Fruit fly (Drosophila melanogaster): ENCODE data around the gene zuc.

Gene zuc

DNA sequence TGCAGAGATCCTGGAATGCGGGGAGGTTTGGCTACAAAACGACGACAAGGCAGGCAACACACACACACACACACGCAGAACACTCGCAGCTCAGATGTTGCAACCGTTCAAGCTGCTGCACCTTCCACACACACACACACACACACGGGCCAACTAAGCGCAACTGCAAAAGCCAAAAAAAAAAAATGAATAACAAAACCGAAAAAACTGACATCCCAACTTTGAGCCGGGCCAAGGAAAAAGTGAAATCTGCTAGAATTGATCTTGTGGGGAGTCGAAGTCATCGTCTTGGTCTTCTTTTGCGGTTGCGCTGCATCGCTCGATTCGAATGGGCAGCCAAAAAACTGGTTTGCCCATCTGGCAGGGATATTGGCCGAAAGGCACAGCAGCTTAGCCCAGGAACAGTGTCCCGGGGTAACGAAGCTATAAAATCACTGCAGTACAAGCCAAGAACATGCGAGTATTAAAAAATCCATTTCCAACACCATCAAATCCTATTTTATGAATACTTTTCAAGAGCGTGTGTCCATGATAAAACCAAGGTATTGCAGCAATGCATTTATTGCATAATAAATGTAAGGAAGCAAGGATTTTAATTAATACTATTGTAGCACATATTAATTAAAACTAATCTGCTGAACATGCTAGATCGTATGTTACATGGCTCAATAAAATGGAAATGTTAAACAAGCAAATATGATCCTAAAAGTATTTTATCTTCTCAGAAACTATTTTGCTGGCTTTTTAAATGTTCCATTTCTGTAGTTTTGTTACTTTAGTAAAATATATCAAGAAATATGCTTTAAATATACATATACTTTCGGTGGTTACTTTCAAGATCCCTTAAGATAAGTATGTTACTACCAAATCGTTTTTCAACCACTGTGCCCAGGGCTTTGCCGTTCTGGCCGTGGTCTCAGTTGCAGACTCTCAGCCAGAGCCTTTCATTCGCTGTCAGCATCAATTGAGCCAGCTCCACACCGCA is 23.8 kb downstream of the zuc start:
- no peak for TF ChIP-seq noc (tag; optimal IDR thresholded peaks at IDR 0.05)

DNA sequence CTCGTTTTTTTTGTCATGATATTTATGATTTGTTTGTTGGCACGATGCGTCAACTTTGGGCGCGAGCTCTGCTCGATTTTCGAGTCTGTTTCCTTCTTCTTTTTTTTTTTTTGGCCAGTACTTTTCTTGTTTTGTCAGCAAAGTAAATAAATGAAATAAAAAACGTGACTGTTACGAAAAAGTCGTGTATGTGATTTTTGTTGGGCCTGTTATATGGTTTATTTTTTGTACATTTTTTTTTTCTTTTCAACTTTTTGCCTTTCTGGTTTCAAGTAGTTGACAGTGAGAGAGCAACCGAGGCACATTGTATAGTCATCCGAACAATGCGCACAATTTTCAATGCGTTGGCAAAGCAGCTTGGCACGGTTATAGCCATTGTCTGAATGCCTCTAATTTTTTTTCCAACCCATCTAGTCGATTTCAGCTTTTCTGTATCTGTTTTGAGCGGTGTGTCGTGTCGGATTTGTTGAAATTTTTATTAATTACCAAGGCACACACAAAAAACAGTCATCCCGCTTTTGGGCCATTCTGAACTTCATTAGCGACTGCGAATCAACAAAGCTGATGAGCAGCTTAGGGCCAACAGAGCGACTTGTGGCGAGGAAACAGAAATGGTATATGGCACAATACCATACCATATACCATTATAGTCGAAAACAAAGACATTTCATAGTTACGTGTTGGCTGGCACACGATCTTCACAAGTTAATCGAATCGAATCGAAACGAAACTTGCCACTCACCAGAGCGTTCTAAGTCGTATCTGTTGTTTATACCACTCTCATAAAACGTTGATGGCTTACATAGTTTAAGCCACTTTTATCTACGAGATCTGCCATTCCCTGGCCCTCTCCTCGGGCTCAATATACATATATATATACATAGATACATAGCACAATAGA is 26.0 kb downstream of the zuc start:
- TF ChIP-seq noc (tag; optimal IDR thresholded peaks at IDR 0.05) = no peak

DNA sequence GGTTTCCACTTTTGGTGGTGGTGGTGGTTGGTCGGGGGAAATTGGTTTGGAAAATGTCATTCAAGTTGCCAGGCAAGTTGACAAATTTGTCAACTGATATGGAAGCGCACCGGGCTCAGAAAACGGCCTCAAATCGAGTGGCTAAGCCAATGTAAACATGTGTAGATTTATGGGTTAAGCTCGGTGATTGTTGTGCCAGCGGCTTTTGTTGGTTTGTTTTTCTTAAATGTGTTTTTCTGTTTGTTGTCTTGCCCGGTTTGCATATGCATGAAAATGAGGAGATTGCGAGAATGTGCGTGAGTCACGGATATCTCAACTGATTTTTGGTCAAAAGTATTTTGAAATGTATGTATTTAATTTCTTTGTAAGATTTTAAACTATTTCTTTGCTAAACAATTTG is 28.8 kb downstream of the zuc start:
- no peak for TF ChIP-seq noc (tag; optimal IDR thresholded peaks at IDR 0.05)

DNA sequence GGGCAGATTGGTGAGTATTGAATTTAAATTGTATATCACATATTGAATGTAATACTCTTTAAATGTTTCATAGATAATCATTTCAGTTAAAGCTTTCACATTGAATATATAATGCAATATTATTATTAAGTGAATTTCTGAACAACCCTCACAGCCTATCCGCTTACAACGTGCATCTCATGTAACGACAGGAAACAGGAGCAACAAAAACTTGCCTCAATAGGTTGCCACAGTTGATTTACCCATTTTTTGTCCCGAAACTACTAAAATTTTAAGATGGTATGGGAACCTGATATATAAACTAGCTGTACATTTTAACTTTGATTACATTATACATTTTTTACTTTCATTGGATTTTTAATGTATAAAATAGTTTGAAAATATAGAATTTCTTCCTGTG is 31.0 kb downstream of the zuc start:
- no peak for TF ChIP-seq noc (tag; optimal IDR thresholded peaks at IDR 0.05)

DNA sequence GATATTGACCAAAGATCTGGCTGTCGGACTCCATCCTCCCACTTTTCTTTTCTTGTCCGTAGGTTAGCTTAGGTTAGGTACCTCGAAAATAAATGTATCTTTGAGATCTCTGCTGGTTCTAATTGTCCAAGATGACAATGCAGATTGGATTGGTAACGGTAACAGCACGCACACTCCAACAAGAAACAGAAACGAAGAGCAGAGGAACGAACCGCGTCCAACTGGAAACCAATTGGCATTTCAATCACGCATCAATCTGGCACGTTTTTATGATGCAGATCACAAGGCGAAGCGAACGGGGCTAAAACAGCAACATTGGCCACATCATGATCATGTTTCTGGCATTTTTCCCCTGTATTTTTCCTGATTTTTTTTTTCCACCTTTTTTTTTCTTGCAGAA is 33.8 kb downstream of the zuc start:
- no peak for TF ChIP-seq noc (tag; optimal IDR thresholded peaks at IDR 0.05)

DNA sequence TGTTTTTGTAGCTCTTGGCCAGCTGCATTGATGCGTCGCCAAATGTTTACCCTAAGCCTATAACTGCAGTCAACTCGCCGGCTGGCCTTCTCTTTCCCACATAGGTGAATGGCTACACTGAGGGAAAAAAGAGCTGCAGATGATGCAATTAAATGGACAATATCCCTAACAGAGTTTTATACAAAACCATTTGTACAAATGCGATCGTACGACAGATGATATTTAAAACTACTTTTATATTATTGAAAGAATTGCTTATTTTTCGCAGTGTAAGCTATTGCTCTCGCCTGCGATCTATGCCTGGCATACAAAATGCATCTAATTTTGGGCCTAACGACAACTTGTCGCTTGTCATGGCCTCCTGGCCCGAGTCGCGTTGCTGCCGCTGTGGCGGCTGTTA is 39.8 kb downstream of the zuc start:
- TF ChIP-seq noc (tag; optimal IDR thresholded peaks at IDR 0.05) = no peak

DNA sequence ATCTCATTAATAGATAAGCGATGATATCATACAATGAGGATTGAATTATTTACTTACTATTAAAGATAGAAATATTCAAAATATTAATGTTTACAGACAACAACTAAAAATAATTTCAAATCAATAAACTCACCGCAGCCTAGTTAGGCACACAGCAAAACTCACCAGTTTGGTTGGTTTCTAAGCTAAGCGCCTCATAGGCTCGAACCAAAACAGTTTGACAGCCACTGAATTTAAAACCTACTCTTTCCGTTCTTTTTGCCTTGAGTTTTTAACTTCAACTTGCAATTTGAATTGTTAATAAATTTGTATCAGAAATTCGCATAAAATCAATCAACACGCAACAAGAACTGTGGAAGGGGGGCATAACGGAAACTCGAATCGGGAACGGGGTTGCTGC is 41.2 kb downstream of the zuc start:
- TF ChIP-seq noc (tag; optimal IDR thresholded peaks at IDR 0.05) = no peak

DNA sequence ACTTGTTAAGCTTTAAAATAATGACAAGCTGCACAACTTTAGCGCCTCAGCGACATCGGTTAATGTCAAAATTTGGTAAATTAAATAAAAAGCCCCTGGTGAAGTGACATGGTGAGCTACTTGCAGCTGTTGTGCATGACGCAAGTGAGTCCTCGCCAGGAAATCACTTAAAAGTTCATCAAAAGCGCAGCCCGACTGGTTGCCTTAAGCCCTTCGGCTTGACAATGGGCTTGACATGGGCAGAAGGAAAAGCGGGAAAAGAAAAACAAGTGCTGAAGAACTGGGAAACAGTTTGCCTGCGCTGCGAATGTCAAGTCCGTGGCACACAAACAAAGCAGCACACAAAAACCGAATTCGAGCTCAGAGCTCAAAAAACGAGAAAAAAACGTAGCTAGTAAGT is 42.0 kb downstream of the zuc start, which contains the start of gene CG16964:
TSS of gene CG16964 (plus strand) at position 301 of the 400 bp plus-strand sequence.
- TF ChIP-seq noc (tag; optimal IDR thresholded peaks at IDR 0.05) = no peak

DNA sequence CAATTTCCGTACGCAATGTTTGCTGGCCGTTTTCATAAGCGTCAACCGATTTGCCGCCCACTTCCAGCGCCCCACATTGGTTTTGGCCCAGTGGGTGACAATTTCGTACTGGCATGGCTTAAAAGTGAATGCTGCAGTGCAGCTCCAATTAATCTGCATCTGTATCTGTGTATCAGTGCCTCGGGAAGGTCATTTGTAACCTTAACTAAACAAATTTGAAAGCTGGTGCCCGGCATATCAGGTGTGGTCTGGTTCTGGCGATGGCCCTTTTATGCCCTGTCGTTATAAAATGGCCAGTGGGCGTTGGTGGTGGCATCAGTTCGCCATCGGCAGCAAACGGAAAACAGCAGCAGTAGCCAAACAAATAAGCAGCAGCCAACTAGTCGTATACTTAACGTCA is 45.9 kb downstream of the zuc start, which contains the start of gene Crys:
TSS of gene Crys (plus strand) at position 301 of the 400 bp plus-strand sequence.
- TF ChIP-seq noc (tag; optimal IDR thresholded peaks at IDR 0.05) = no peak

DNA sequence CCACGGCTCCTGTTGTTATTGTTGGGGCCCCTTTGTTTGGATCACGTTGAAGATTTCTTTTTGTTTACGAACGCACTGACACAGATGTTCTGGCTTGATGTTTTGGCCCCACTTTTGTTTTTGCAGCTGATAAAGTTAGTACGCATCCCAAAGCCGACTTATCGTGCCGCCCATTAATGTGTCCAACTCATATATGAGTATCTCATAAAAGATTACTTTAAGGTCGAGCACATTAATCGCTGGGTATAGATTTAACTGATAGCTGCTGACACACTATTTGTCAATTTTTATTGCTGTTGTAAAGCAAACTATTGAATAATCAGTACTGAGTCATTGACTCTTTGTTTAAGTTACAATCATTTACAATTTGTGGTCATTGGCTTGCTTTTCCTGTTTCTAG is 46.9 kb downstream of the zuc start:
- TF ChIP-seq noc (tag; optimal IDR thresholded peaks at IDR 0.05) = no peak

DNA sequence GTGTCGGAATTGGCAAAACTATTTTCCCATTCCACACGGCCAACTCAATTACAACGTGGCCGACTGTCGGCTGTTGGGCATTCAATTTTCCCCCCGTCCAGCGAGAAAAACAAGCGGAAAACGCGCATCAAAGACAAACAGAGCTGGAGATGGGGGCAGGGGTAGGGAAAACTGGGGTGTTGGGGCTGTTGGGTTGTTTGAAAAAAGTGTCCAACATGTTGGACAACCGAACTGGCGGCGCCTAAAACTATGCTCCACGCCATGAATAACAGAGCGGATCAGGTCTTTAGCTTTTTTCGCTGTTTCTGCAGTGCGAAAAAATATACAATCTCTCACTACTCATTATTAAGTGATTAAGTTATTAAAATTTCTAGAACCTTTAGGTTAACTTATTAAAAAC is 47.4 kb downstream of the zuc start:
- TF ChIP-seq noc (tag; optimal IDR thresholded peaks at IDR 0.05) = no peak

DNA sequence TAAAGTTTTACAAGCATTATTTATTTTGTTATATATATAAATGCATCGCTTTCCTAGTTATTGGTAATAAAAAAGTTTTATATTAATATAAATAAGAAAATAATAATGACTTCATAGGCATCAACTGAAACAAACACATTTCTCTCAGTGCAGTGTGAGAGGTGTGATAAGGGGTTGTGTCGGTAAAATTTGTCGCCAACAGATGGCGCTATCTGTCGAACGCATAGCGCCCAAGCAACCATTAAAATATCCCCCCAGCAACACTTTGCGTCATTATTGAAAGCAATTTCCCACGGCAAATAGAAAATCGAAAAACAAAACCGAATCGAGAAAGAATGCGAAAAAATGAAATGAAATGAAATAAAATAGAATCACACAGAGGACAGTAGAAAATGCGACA is 49.1 kb downstream of the zuc start:
- no peak for TF ChIP-seq noc (tag; optimal IDR thresholded peaks at IDR 0.05)
